Fruit fly (Drosophila melanogaster): ENCODE results near the gene Or67d.

- TF ChIP-seq Hr83 (GFP tag; optimal IDR thresholded peaks at IDR 0.05; ENCODE audit: poor library complexity, severe bottlenecking): no peak
- no peak for TF ChIP-seq Myc (optimal IDR thresholded peaks at IDR 0.05)
- no peak for TF ChIP-seq GATAd (GFP tag; optimal IDR thresholded peaks at IDR 0.05)
- no peak for TF ChIP-seq usp (GFP tag; optimal IDR thresholded peaks at IDR 0.05)
- no peak for TF ChIP-seq OdsH (GFP tag; optimal IDR thresholded peaks at IDR 0.05)
- no peak for TF ChIP-seq Dfd (GFP tag; optimal IDR thresholded peaks at IDR 0.05)
- no peak for TF ChIP-seq jim (GFP tag; optimal IDR thresholded peaks at IDR 0.05)
- TF ChIP-seq sv (GFP tag; optimal IDR thresholded peaks at IDR 0.05): no peak
- TF ChIP-seq Hr78 (GFP tag; optimal IDR thresholded peaks at IDR 0.05): no peak
- TF ChIP-seq dl (GFP tag; optimal IDR thresholded peaks at IDR 0.05; ENCODE audit: insufficient read depth in 1 of 2, partially characterized antibody in 2 of 2): no peak
- peak; percentile 52 for TF ChIP-seq h (GFP tag; optimal IDR thresholded peaks at IDR 0.05)
Measured at dm6 chr3L:10283946-10284345, 10.9 kb downstream of the Or67d start.
